Fruit fly (Drosophila melanogaster): ENCODE results near the gene TotB.

- TF ChIP-seq Abd-B (GFP tag; optimal IDR thresholded peaks at IDR 0.05) (no peak), tai (GFP tag; optimal IDR thresholded peaks at IDR 0.05) (no peak), psq (GFP tag; optimal IDR thresholded peaks at IDR 0.05) (no peak), sage (GFP tag; optimal IDR thresholded peaks at IDR 0.05) (no peak), Hr83 (GFP tag; optimal IDR thresholded peaks at IDR 0.05; ENCODE audit: poor library complexity, severe bottlenecking) (no peak), jim (GFP tag; optimal IDR thresholded peaks at IDR 0.05) (no peak), CG32264 (GFP tag; optimal IDR thresholded peaks at IDR 0.05) (no peak), h (GFP tag; optimal IDR thresholded peaks at IDR 0.05) (no peak), usp (GFP tag; optimal IDR thresholded peaks at IDR 0.05) (no peak), lola (GFP tag; optimal IDR thresholded peaks at IDR 0.05) (no peak), CG9705 (GFP tag; optimal IDR thresholded peaks at IDR 0.05) (no peak), brk (GFP tag; optimal IDR thresholded peaks at IDR 0.05) (no peak), Hr78 (GFP tag; optimal IDR thresholded peaks at IDR 0.05) (no peak), dmrt93B (GFP tag; optimal IDR thresholded peaks at IDR 0.05) (no peak)
These were observed 38.2 kb upstream of the TotB start for dm6 chr3R:20835531-20835930.
